Fruit fly (Drosophila melanogaster) whole organism, embryonic: ENCODE measurements around the gene CG6015.

Experiments used
- Bdp1 ChIP-seq: fragments of 200-800 bp; sonication (Bioruptor generic); optimal IDR thresholded peaks from 3 replicates; lab custom pipeline; 2016; ENCODE audit warnings: missing biosample characterization, missing genetic modification characterization
- CG10267 ChIP-seq: fragments of 200-800 bp; sonication (Bioruptor generic); optimal IDR thresholded peaks from 2 replicates; lab custom pipeline; 2018; ENCODE audit warnings: missing biosample characterization, mild to moderate bottlenecking, missing genetic modification characterization, moderate library complexity
- CG10321 ChIP-seq: fragments of 200-800 bp; sonication (Bioruptor generic); IDR thresholded peaks from 2 replicates; pipeline ENCODE4 v1.3.6; 2022; ENCODE audit warnings: missing biosample characterization, missing genetic modification characterization
- CG15011 ChIP-seq: fragments of 200-800 bp; sonication (Bioruptor generic); optimal IDR thresholded peaks from 3 replicates; lab custom pipeline; 2018; ENCODE audit warnings: missing biosample characterization, mild to moderate bottlenecking, missing genetic modification characterization
- CG17328 ChIP-seq: fragments of 200-800 bp; sonication (Bioruptor generic); IDR thresholded peaks from 2 replicates; pipeline ENCODE4 v1.3.6; 2022; ENCODE audit warnings: missing biosample characterization, missing genetic modification characterization
- CG2116 ChIP-seq: fragments of 200-800 bp; sonication (Bioruptor generic); optimal IDR thresholded peaks from 3 replicates; lab custom pipeline; 2018; ENCODE audit warnings: missing biosample characterization, mild to moderate bottlenecking, missing genetic modification characterization
- CG2889 ChIP-seq: fragments of 200-800 bp; sonication (Bioruptor generic); IDR thresholded peaks from 3 replicates; pipeline ENCODE4 v1.3.6; 2022; ENCODE audit warnings: missing biosample characterization, missing genetic modification characterization
- CG30020 ChIP-seq: fragments of 200-800 bp; optimal IDR thresholded peaks from 2 replicates; lab custom pipeline; 2019; ENCODE audit warnings: missing biosample characterization, mild to moderate bottlenecking, missing genetic modification characterization, moderate library complexity
- CG30431 ChIP-seq: fragments of 200-800 bp; sonication (Bioruptor generic); optimal IDR thresholded peaks from 2 replicates; lab custom pipeline; 2017; ENCODE audit warnings: missing biosample characterization, missing genetic modification characterization
- CG43689 ChIP-seq: fragments of 200-800 bp; sonication (Bioruptor generic); IDR thresholded peaks from 2 replicates; pipeline ENCODE4 v1.3.6; 2022; ENCODE audit warnings: missing biosample characterization, missing genetic modification characterization
- CG5180 ChIP-seq: fragments of 200-800 bp; sonication (Bioruptor generic); optimal IDR thresholded peaks from 3 replicates; lab custom pipeline; 2017; ENCODE audit warnings: missing biosample characterization, missing genetic modification characterization, mild to moderate bottlenecking, moderate library complexity, missing genetic modification reagents
- CG6654 ChIP-seq: fragments of 200-800 bp; sonication (Bioruptor generic); optimal IDR thresholded peaks from 2 replicates; lab custom pipeline; 2017; ENCODE audit warnings: missing biosample characterization, mild to moderate bottlenecking, missing genetic modification characterization
- CG6689 ChIP-seq: fragments of 200-800 bp; sonication (Bioruptor generic); IDR thresholded peaks from 2 replicates; pipeline ENCODE4 v1.3.6; 2022; ENCODE audit warnings: missing biosample characterization, missing genetic modification characterization
- CG6854 ChIP-seq: fragments of 200-800 bp; sonication (Bioruptor generic); optimal IDR thresholded peaks from 3 replicates; lab custom pipeline; 2017; ENCODE audit warnings: missing biosample characterization, mild to moderate bottlenecking, missing genetic modification characterization
- CG7987 ChIP-seq: fragments of 200-800 bp; sonication (Bioruptor generic); optimal IDR thresholded peaks from 2 replicates; lab custom pipeline; 2018; ENCODE audit warnings: missing biosample characterization, mild to moderate bottlenecking, missing genetic modification characterization, moderate library complexity
- CG8281 ChIP-seq: fragments of 200-800 bp; sonication (Bioruptor generic); optimal IDR thresholded peaks from 2 replicates; lab custom pipeline; 2018; ENCODE audit warnings: missing biosample characterization, mild to moderate bottlenecking, missing genetic modification characterization, moderate library complexity
- CG8944 ChIP-seq: fragments of 200-800 bp; sonication (Bioruptor generic); optimal IDR thresholded peaks from 3 replicates; lab custom pipeline; 2016; ENCODE audit warnings: missing biosample characterization, missing genetic modification characterization
- CG9797 ChIP-seq: fragments of 200-800 bp; sonication (Bioruptor generic); optimal IDR thresholded peaks from 3 replicates; lab custom pipeline; 2018; ENCODE audit warnings: missing biosample characterization, mild to moderate bottlenecking, missing genetic modification characterization
- CG9932 ChIP-seq: fragments of 200-800 bp; sonication (Bioruptor generic); IDR thresholded peaks from 2 replicates; pipeline ENCODE4 v1.3.6; 2022; ENCODE audit warnings: missing biosample characterization, missing genetic modification characterization
- CkIIα-i1 ChIP-seq: fragments of 200-800 bp; sonication (Bioruptor generic); IDR thresholded peaks from 2 replicates; pipeline ENCODE4 v1.3.6; 2022; ENCODE audit warnings: missing biosample characterization, missing genetic modification characterization
- Dad ChIP-seq: fragments of 200-800 bp; sonication (Bioruptor generic); optimal IDR thresholded peaks from 3 replicates; lab custom pipeline; 2016; ENCODE audit warnings: missing biosample characterization, missing genetic modification characterization
- Elba2 ChIP-seq: fragments of 200-800 bp; sonication (Bioruptor generic); optimal IDR thresholded peaks from 3 replicates; lab custom pipeline; 2016; ENCODE audit warnings: missing biosample characterization, missing genetic modification characterization
- Ets65A ChIP-seq: fragments of 200-800 bp; sonication (Bioruptor generic); peaks from one replicate; lab custom pipeline; 2016; ENCODE audit warnings: missing biosample characterization, missing genetic modification characterization
- Fer3 ChIP-seq: fragments of 200-800 bp; sonication (Bioruptor generic); optimal IDR thresholded peaks from 2 replicates; lab custom pipeline; 2018; ENCODE audit warnings: missing biosample characterization, mild to moderate bottlenecking, missing genetic modification characterization, moderate library complexity
- GATAe ChIP-seq: fragments of 200-800 bp; sonication (Bioruptor generic); conservative IDR thresholded peaks from 2 replicates; pipeline ENCODE4 v1.3.6; 2022; ENCODE audit warnings: missing biosample characterization, missing genetic modification characterization
- HHEX ChIP-seq: fragments of 200-800 bp; sonication (Bioruptor generic); optimal IDR thresholded peaks from 3 replicates; lab custom pipeline; 2017; ENCODE audit warnings: missing biosample characterization, mild to moderate bottlenecking, missing genetic modification characterization, missing genetic modification reagents
- Mes4 ChIP-seq: fragments of 200-800 bp; sonication (Bioruptor generic); optimal IDR thresholded peaks from 2 replicates; lab custom pipeline; 2016; ENCODE audit warnings: missing biosample characterization, missing genetic modification characterization
- Nf-YB ChIP-seq: fragments of 200-800 bp; sonication (Bioruptor generic); optimal IDR thresholded peaks from 3 replicates; lab custom pipeline; 2019; ENCODE audit warnings: missing biosample characterization, mild to moderate bottlenecking, missing genetic modification characterization, moderate library complexity
- Scr ChIP-seq: fragments of 200-800 bp; sonication (Bioruptor generic); IDR thresholded peaks from 2 replicates; pipeline ENCODE4 v1.3.6; 2022; ENCODE audit warnings: missing biosample characterization, missing genetic modification characterization; ENCODE audit not compliant: partially characterized antibody
- Sin3A ChIP-seq: fragments of >200 bp; optimal IDR thresholded peaks from 2 replicates; lab custom pipeline; 2018
- Sox102F ChIP-seq: fragments of 200-800 bp; sonication (Bioruptor generic); optimal IDR thresholded peaks from 2 replicates; lab custom pipeline; 2018; ENCODE audit warnings: missing biosample characterization, mild to moderate bottlenecking, missing genetic modification characterization, moderate library complexity
- Xrp1 ChIP-seq: fragments of 200-800 bp; sonication (Bioruptor generic); IDR thresholded peaks from 2 replicates; pipeline ENCODE4 v1.3.6; 2022; ENCODE audit warnings: missing biosample characterization, missing genetic modification characterization
- YL-1 ChIP-seq: fragments of 200-800 bp; sonication (Bioruptor generic); optimal IDR thresholded peaks from 3 replicates; lab custom pipeline; 2017; ENCODE audit warnings: missing biosample characterization, mild to moderate bottlenecking, missing genetic modification characterization
- bab2 ChIP-seq: fragments of 200-800 bp; sonication (Bioruptor generic); optimal IDR thresholded peaks from 2 replicates; lab custom pipeline; 2016; ENCODE audit warnings: missing biosample characterization, missing genetic modification characterization
- dati ChIP-seq: fragments of 200-800 bp; sonication (Bioruptor generic); IDR thresholded peaks from 2 replicates; pipeline ENCODE4 v1.3.6; 2022; ENCODE audit warnings: missing biosample characterization, missing genetic modification characterization
- fru ChIP-seq: fragments of >200 bp; optimal IDR thresholded peaks from 2 replicates; lab custom pipeline; 2017
- gcm2 ChIP-seq: fragments of 200-800 bp; sonication (Bioruptor generic); optimal IDR thresholded peaks from 2 replicates; lab custom pipeline; 2016; ENCODE audit warnings: missing biosample characterization, missing genetic modification characterization
- gem ChIP-seq: fragments of 200-800 bp; sonication (Bioruptor generic); optimal IDR thresholded peaks from 2 replicates; lab custom pipeline; 2019; ENCODE audit warnings: missing biosample characterization, mild to moderate bottlenecking, missing genetic modification characterization, moderate library complexity
- h ChIP-seq: fragments of >200 bp; optimal IDR thresholded peaks from 2 replicates; lab custom pipeline; 2017
- inv ChIP-seq: fragments of 200-800 bp; sonication (Bioruptor generic); IDR thresholded peaks from 2 replicates; pipeline ENCODE4 v1.3.6; 2022; ENCODE audit warnings: missing biosample characterization, missing genetic modification characterization; ENCODE audit not compliant: partially characterized antibody
- jigr1 ChIP-seq: fragments of 200-800 bp; sonication (Bioruptor generic); IDR thresholded peaks from 3 replicates; pipeline ENCODE4 v1.3.6; 2022; ENCODE audit warnings: missing biosample characterization, missing genetic modification characterization
- jing ChIP-seq: fragments of 200-800 bp; sonication (Bioruptor generic); optimal IDR thresholded peaks from 2 replicates; lab custom pipeline; 2018; ENCODE audit warnings: missing biosample characterization, mild to moderate bottlenecking, missing genetic modification characterization
- pita ChIP-seq: fragments of 200-800 bp; sonication (Bioruptor generic); optimal IDR thresholded peaks from 2 replicates; lab custom pipeline; 2017; ENCODE audit warnings: missing biosample characterization, mild to moderate bottlenecking, missing genetic modification characterization
- psq ChIP-seq: fragments of 200-800 bp; sonication (Bioruptor generic); optimal IDR thresholded peaks from 2 replicates; lab custom pipeline; 2017; ENCODE audit warnings: missing biosample characterization, missing genetic modification characterization
- pum ChIP-seq: fragments of 200-800 bp; sonication (Bioruptor generic); optimal IDR thresholded peaks from 2 replicates; lab custom pipeline; 2016; ENCODE audit warnings: missing biosample characterization, missing genetic modification characterization
- rib ChIP-seq: fragments of 200-800 bp; sonication (Bioruptor generic); IDR thresholded peaks from 2 replicates; pipeline ENCODE4 v1.3.6; 2022; ENCODE audit warnings: missing biosample characterization, missing genetic modification characterization
- sd ChIP-seq: fragments of 200-800 bp; sonication (Bioruptor generic); optimal IDR thresholded peaks from 3 replicates; lab custom pipeline; 2018; ENCODE audit warnings: missing biosample characterization, mild to moderate bottlenecking, missing genetic modification characterization, moderate library complexity
- sisA ChIP-seq: fragments of 200-800 bp; sonication (Bioruptor generic); IDR thresholded peaks from 2 replicates; pipeline ENCODE4 v1.3.6; 2022; ENCODE audit warnings: missing biosample characterization, missing genetic modification characterization
- trh ChIP-seq: fragments of 200-800 bp; sonication (Bioruptor generic); optimal IDR thresholded peaks from 2 replicates; lab custom pipeline; 2016; ENCODE audit warnings: missing biosample characterization, missing genetic modification characterization
- unc-4 ChIP-seq: fragments of 200-800 bp; sonication (Bioruptor generic); IDR thresholded peaks from 2 replicates; pipeline ENCODE4 v1.3.6; 2022; ENCODE audit warnings: missing biosample characterization, missing genetic modification characterization; ENCODE audit not compliant: partially characterized antibody
- zfh2 ChIP-seq: fragments of 200-800 bp; sonication (Bioruptor generic); optimal IDR thresholded peaks from 2 replicates; lab custom pipeline; 2016; ENCODE audit warnings: missing biosample characterization, missing genetic modification characterization

Gene CG6015

dm6 chr3R:22049134-22049796 lies 15.2 kb upstream of the CG6015 start (continued):
- TF ChIP-seq CG15011 (GFP tag; lab: Kevin White, UChicago) (peak; percentile 53), bab2 (peak; percentile 72), unc-4 (GFP tag; lab: Robert Waterston, UW) (no peak), Dad (GFP tag; lab: Kevin White, UChicago) (peak; percentile 28), CG2116 (GFP tag; lab: Kevin White, UChicago) (peak; percentile 41), GATAe (GFP tag; lab: Robert Waterston, UW) (peak; percentile 46; the same call in 1 of the 2 replicates), Fer3 (tag; lab: Kevin White, UChicago) (peak; percentile 80), CG2889 (GFP tag; lab: Robert Waterston, UW) (peak; percentile 46; the same call in 2 of the 3 replicates), CG10267 (tag; lab: Kevin White, UChicago) (peak; percentile 70), psq (GFP tag; lab: Kevin White, UChicago) (peak; percentile 8), fru (lab: Kevin White, UChicago) (no peak), gem (tag; lab: Kevin White, UChicago) (peak; percentile 89), CG9932 (GFP tag; lab: Robert Waterston, UW) (peak; percentile 72), Sox102F (peak; percentile 86), CG9797 (GFP tag; lab: Kevin White, UChicago) (no peak), Elba2 (GFP tag; lab: Kevin White, UChicago) (no peak), pita (GFP tag; lab: Kevin White, UChicago) (no peak), dati (GFP tag; lab: Robert Waterston, UW) (peak; percentile 48; the same call in 1 of the 2 replicates), inv (GFP tag; lab: Robert Waterston, UW) (no peak), Nf-YB (GFP tag; lab: Kevin White, UChicago) (peak; percentile 21), sd (peak; percentile 70), CG30020 (tag; lab: Kevin White, UChicago) (peak; percentile 22), zfh2 (peak; percentile 34), jigr1 (GFP tag; lab: Robert Waterston, UW) (peak; percentile 44; the same call in 1 of the 3 replicates), CG30431 (peak; percentile 63), CG6689 (GFP tag; lab: Robert Waterston, UW) (peak; percentile 84), CG17328 (GFP tag; lab: Robert Waterston, UW) (peak; percentile 75), YL-1 (GFP tag; lab: Kevin White, UChicago) (no peak), CG7987 (GFP tag; lab: Kevin White, UChicago) (peak; percentile 52), Ets65A (peak; percentile 92), Bdp1 (GFP tag; lab: Kevin White, UChicago) (peak; percentile 52), Mes4 (GFP tag; lab: Kevin White, UChicago) (peak; percentile 31), jing (GFP tag; lab: Kevin White, UChicago) (peak; percentile 72), gcm2 (GFP tag; lab: Kevin White, UChicago) (peak; percentile 6), sisA (GFP tag; lab: Robert Waterston, UW) (peak; percentile 87), Scr (no peak), CG6654 (GFP tag; lab: Kevin White, UChicago) (peak; percentile 16), CG8281 (tag; lab: Kevin White, UChicago) (peak; percentile 45), pum (GFP tag; lab: Kevin White, UChicago) (peak; percentile 68), HHEX (GFP tag; lab: Kevin White, UChicago) (peak; percentile 84), Xrp1 (peak; percentile 86), CG10321 (GFP tag; lab: Robert Waterston, UW) (peak; percentile 66), Sin3A (lab: Kevin White, UChicago) (no peak), CG6854 (GFP tag; lab: Kevin White, UChicago) (peak; percentile 52), CkIIα-i1 (0 out of 2 replicates have a peak, but pooled peaks have one; percentile 40), trh (GFP tag; lab: Kevin White, UChicago) (peak; percentile 32), CG5180 (GFP tag; lab: Kevin White, UChicago) (peak; percentile 59), h (no peak), CG8944 (GFP tag; lab: Kevin White, UChicago) (peak; percentile 65), rib (GFP tag; lab: Robert Waterston, UW) (peak; percentile 79), CG43689 (GFP tag; lab: Robert Waterston, UW) (peak; percentile 67)
